Fruit fly (Drosophila melanogaster): ENCODE results near the gene AsnS.

- TF ChIP-seq CG3847 (GFP tag; IDR thresholded peaks at IDR 0.05) (no peak), org-1 (GFP tag; optimal IDR thresholded peaks at IDR 0.05) (no peak), hth (optimal IDR thresholded peaks at IDR 0.05) (no peak), Bgb (GFP tag; IDR thresholded peaks at IDR 0.05; ENCODE audit: partially characterized antibody) (no peak), CG7372 (GFP tag; IDR thresholded peaks at IDR 0.05) (no peak)
Measured at dm6 chr3L:21186487-21186886, 13.6 kb downstream of the AsnS start.
